Worm (Caenorhabditis elegans): ENCODE data around the gene DH11.5.

Gene DH11.5

DNA sequence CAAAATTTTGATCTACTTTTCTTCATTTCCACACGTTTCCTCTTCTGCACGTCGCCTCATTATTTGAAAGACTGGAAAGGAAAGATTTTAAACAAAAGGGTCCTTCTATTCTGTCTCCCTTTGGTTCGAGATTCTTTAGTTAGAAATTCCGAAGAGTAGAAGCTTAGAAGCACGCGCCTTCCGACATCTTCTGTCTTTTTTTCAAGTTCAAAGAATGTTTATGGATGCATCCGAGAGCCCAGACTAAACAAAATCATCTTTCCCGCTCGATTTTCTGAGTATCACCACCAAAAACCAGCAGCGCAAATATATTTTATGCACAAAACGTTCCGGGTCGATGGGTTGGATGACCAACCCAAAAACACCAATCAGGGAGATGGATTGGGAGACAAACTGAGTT, 7.7 kb downstream of the DH11.5 start:
- TF ChIP-seq mep-1 (tag; optimal IDR thresholded peaks at IDR 0.05) (no peak), blmp-1 (tag; optimal IDR thresholded peaks at IDR 0.05) (no peak), snpc-4 (tag; optimal IDR thresholded peaks at IDR 0.05) (no peak), zip-8 (tag; optimal IDR thresholded peaks at IDR 0.05) (no peak), lsy-2 (tag; optimal IDR thresholded peaks at IDR 0.05) (no peak), nhr-76 (tag; optimal IDR thresholded peaks at IDR 0.05) (no peak), ces-1 (GFP tag; optimal IDR thresholded peaks at IDR 0.05) (no peak), nhr-237 (tag; optimal IDR thresholded peaks at IDR 0.05) (no peak), hlh-1 (tag; optimal IDR thresholded peaks at IDR 0.05) (no peak), ceh-39 (tag; optimal IDR thresholded peaks at IDR 0.05) (no peak), ceh-83 (GFP tag; optimal IDR thresholded peaks at IDR 0.05) (no peak), elt-1 (tag; optimal IDR thresholded peaks at IDR 0.05; ENCODE audit: borderline replicate concordance, insufficient read depth) (no peak), unc-62 (GFP tag; optimal IDR thresholded peaks at IDR 0.05) (no peak)

- no peak for TF ChIP-seq zip-8 (tag; optimal IDR thresholded peaks at IDR 0.05)
- no peak for TF ChIP-seq mab-5 (tag; optimal IDR thresholded peaks at IDR 0.05)
- no peak for TF ChIP-seq ceh-39 (tag; optimal IDR thresholded peaks at IDR 0.05)
- TF ChIP-seq ceh-83 (GFP tag; optimal IDR thresholded peaks at IDR 0.05): no peak
- no peak for TF ChIP-seq unc-62 (GFP tag; optimal IDR thresholded peaks at IDR 0.05)
- no peak for TF ChIP-seq lsy-2 (tag; optimal IDR thresholded peaks at IDR 0.05)
- no peak for TF ChIP-seq tbx-8 (GFP tag; optimal IDR thresholded peaks at IDR 0.05)
- no peak for TF ChIP-seq lin-32 (GFP tag; optimal IDR thresholded peaks at IDR 0.05)
- no peak for TF ChIP-seq nhr-2 (tag; optimal IDR thresholded peaks at IDR 0.05)
- no peak for TF ChIP-seq elt-1 (tag; optimal IDR thresholded peaks at IDR 0.05; ENCODE audit: borderline replicate concordance, insufficient read depth)
These were observed 8.6 kb downstream of the DH11.5 start for ce11 chrII:7985029-7985428.

ce11 chrII:7986928-7987327, 10.5 kb downstream of the DH11.5 start:
- TF ChIP-seq drap-1 (GFP tag; optimal IDR thresholded peaks at IDR 0.05) (no peak), unc-120 (tag; optimal IDR thresholded peaks at IDR 0.05; ENCODE audit: poor library complexity, severe bottlenecking) (no peak), elt-3 (tag; optimal IDR thresholded peaks at IDR 0.05) (no peak), nhr-76 (tag; optimal IDR thresholded peaks at IDR 0.05) (no peak), lin-32 (GFP tag; optimal IDR thresholded peaks at IDR 0.05) (no peak), mep-1 (tag; optimal IDR thresholded peaks at IDR 0.05) (no peak), tbx-8 (GFP tag; optimal IDR thresholded peaks at IDR 0.05) (no peak), sptf-1 (tag; optimal IDR thresholded peaks at IDR 0.05) (no peak), unc-62 (GFP tag; optimal IDR thresholded peaks at IDR 0.05) (no peak), pha-4 (tag; optimal IDR thresholded peaks at IDR 0.05) (no peak), zip-8 (tag; optimal IDR thresholded peaks at IDR 0.05) (no peak), nhr-237 (tag; optimal IDR thresholded peaks at IDR 0.05) (no peak), ceh-43 (GFP tag; optimal IDR thresholded peaks at IDR 0.05) (no peak), flh-1 (GFP tag; optimal IDR thresholded peaks at IDR 0.05) (no peak), M03D4.4 (tag; optimal IDR thresholded peaks at IDR 0.05) (no peak), mab-5 (tag; optimal IDR thresholded peaks at IDR 0.05) (no peak), lin-13 (tag; optimal IDR thresholded peaks at IDR 0.05) (no peak), ces-1 (GFP tag; optimal IDR thresholded peaks at IDR 0.05) (no peak), ztf-11 (tag; optimal IDR thresholded peaks at IDR 0.05) (no peak)

DNA sequence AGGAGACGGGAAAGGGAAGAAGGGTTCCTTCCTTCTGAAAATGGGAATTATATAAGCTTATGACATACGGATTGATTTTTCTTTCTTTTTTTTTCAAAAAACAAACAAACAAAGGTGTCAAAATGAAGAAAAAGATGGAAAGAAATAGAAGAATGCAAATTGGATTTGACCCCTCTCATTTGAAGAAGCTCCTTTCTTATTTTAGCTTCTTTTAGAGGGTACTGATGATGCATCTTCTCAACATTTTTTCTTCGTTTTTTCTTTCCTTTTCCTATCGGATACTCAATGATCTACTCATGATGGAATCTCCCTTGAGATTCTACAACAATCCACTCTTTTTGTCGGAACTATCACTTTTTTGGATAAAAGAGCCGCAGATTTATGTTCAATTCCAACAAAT, 13.8 kb downstream of the DH11.5 start:
- peak; percentile 64 for TF ChIP-seq ces-1 (GFP tag; optimal IDR thresholded peaks at IDR 0.05)
- TF ChIP-seq bed-3 (GFP tag; optimal IDR thresholded peaks at IDR 0.05): no peak
- TF ChIP-seq nhr-76 (tag; optimal IDR thresholded peaks at IDR 0.05): no peak

ce11 chrII:7991279-7991678, 14.9 kb downstream of the DH11.5 start:
- TF ChIP-seq ces-1 (GFP tag; optimal IDR thresholded peaks at IDR 0.05): peak; percentile 20
- no peak for TF ChIP-seq M03D4.4 (tag; optimal IDR thresholded peaks at IDR 0.05)

DNA sequence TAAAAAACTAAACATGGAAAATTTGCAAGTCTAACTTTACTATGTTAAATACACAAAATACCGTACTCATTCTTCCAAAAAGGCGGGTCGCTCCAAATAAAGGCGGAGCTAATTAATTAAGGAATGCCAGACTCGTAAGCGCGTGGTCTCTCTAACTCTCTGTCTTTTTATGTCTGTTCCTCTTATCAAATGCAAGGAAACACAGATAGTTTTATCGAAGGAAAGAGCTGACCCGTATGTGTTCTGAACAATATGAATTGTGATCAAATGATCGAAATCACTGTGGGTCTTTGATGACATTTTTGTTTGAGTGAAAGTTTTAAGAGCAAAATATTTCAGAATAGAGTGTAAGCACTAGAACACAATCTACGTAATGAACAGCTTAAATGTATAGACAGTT, 25.0 kb downstream of the DH11.5 start:
- no peak for TF ChIP-seq elt-3 (tag; optimal IDR thresholded peaks at IDR 0.05)

- TF ChIP-seq nhr-237 (tag; optimal IDR thresholded peaks at IDR 0.05): no peak
These were observed 27.7 kb downstream of the DH11.5 start, which contains the start of gene pgp-11 for ce11 chrII:8004157-8004556. Gene pgp-11, minus strand, starts transcription at chrII:8004257.
